Worm (Caenorhabditis elegans) whole organism, mixed stage, embryonic: ENCODE data around the gene nlp-3.

Source experiments
- ceh-39 ChIP-seq: fragments of 150-350 bp; optimal IDR thresholded peaks from 2 replicates; lab custom pipeline; 2014; ENCODE audit warnings: missing biosample characterization, missing genetic modification characterization
- elt-1 ChIP-seq: sonication (generic microtip); optimal IDR thresholded peaks from 2 replicates; lab custom pipeline; 2017; ENCODE audit warnings: missing genetic modification characterization, mild to moderate bottlenecking, missing compliant biosample characterization, antibody characterized with exemption, moderate library complexity, borderline replicate concordance; ENCODE audit not compliant: insufficient read depth
- nhr-28 ChIP-seq: fragments of 150-350 bp; optimal IDR thresholded peaks from 2 replicates; lab custom pipeline; 2014; ENCODE audit warnings: missing biosample characterization, missing genetic modification characterization
- snpc-4 ChIP-seq: fragments of 150-350 bp; optimal IDR thresholded peaks from 2 replicates; lab custom pipeline; 2014; ENCODE audit warnings: missing biosample characterization, missing genetic modification characterization
- unc-62 ChIP-seq: fragments of 150-350 bp; optimal IDR thresholded peaks from 2 replicates; lab custom pipeline; 2014; ENCODE audit warnings: missing biosample characterization, missing genetic modification reagents, missing genetic modification characterization

DNA sequence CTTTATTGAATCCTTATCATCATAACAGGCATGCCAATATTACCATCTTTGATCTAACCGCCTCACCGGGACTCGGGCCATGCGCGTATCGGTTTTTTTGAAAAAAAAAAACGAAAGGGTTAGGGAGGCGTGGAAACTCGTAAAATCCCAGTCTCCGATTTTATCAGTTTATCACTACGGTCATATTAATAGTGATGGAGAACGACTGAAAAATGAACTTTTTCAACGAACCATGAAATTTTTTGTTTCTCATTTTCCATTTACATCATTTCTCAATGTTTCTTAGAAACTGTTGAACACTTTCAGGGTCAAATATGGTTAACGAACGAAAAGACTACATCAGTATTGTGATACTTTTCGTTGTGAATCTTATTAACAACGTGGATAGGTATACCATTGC lies 48.3 kb downstream of the nlp-3 start, which contains the start of gene spin-3:
- TF ChIP-seq snpc-4 (tag; lab: Kevin White, UChicago) (no peak), unc-62 (GFP tag; lab: Kevin White, UChicago) (no peak), ceh-39 (tag; lab: Kevin White, UChicago) (no peak), elt-1 (tag; lab: Kevin White, UChicago) (no peak), nhr-28 (tag; lab: Kevin White, UChicago) (no peak)
